Worm (Caenorhabditis elegans) whole organism, midembryonic: ENCODE results near the gene F43C11.16.

Experiments used
- T22C8.4 ChIP-seq: fragments of 200-800 bp; sonication (Bioruptor generic); IDR thresholded peaks from 2 replicates; pipeline ENCODE4 v1.3.6; 2022; ENCODE audit warnings: missing genetic modification characterization, missing compliant biosample characterization
- cog-1 ChIP-seq: sonication (generic microtip); optimal IDR thresholded peaks from 2 replicates; lab custom pipeline; 2016; ENCODE audit warnings: missing genetic modification characterization, missing compliant biosample characterization
- flt-1 ChIP-seq: fragments of 200-800 bp; sonication (Bioruptor generic); IDR thresholded peaks from 2 replicates; pipeline ENCODE4 v1.3.6; 2022; ENCODE audit warnings: missing genetic modification characterization, missing compliant biosample characterization
- klf-2 ChIP-seq: fragments of 200-800 bp; sonication (Bioruptor generic); conservative IDR thresholded peaks from 2 replicates; pipeline ENCODE4 v1.3.6; 2022; ENCODE audit warnings: missing genetic modification reagents, missing genetic modification characterization, missing compliant biosample characterization
- med-1 ChIP-seq: sonication (generic microtip); optimal IDR thresholded peaks from 2 replicates; lab custom pipeline; 2017; ENCODE audit warnings: missing genetic modification characterization, mild to moderate bottlenecking, missing compliant biosample characterization, antibody characterized with exemption, missing genetic modification reagents; ENCODE audit not compliant: insufficient read depth
- ref-1 ChIP-seq: fragments of 200-800 bp; sonication (Bioruptor generic); conservative IDR thresholded peaks from 2 replicates; pipeline ENCODE4 v1.3.6; 2022; ENCODE audit warnings: missing genetic modification reagents, missing genetic modification characterization, missing compliant biosample characterization
- tab-1 ChIP-seq: fragments of 200-800 bp; sonication (Bioruptor generic); IDR thresholded peaks from 2 replicates; pipeline ENCODE4 v1.3.6; 2022; ENCODE audit warnings: missing genetic modification characterization, missing compliant biosample characterization
- ztf-23 ChIP-seq: fragments of 200-800 bp; sonication (Bioruptor generic); IDR thresholded peaks from 2 replicates; pipeline ENCODE4 v1.3.6; 2022; ENCODE audit warnings: missing genetic modification reagents, missing genetic modification characterization, missing compliant biosample characterization
- ztf-29 ChIP-seq: fragments of 200-800 bp; sonication (Bioruptor generic); IDR thresholded peaks from 2 replicates; pipeline ENCODE4 v1.3.6; 2022; ENCODE audit warnings: missing genetic modification reagents, missing genetic modification characterization, missing compliant biosample characterization

F43C11.16 gene

DNA sequence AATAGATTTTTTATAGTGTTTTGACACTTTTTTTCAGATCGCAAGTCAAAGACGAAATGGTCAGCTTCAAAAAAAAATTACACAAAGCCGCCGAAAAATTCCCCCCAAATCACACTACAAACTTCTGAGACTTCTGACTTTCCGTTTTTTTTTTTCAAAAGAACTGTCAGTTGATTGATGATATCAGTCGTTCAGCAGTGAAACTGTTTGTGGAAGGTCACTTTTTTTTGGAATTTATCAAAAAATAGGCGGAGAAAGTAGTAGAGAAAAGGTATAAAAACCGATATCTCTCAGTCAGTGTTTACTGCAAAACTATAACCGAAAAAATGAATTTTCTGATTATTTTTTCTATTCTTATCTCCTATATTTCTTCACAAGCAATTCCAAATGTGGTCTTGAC, 6.9 kb downstream of the F43C11.16 start, which contains the start of gene F43C11.3:
Gene F43C11.3, plus strand, starts transcription at position 301 of the 400 bp plus-strand sequence.
- TF ChIP-seq ztf-29: no peak
- TF ChIP-seq cog-1 (tag; lab: Kevin White, UChicago): no peak
- TF ChIP-seq tab-1 (GFP tag; lab: Robert Waterston, UW): no peak
- no peak for TF ChIP-seq klf-2 (GFP tag; lab: Robert Waterston, UW)
- no peak for TF ChIP-seq flt-1 (GFP tag; lab: Robert Waterston, UW)
- no peak for TF ChIP-seq med-1 (GFP tag; lab: Kevin White, UChicago)
- TF ChIP-seq ref-1: no peak
- no peak for TF ChIP-seq ztf-23 (GFP tag; lab: Robert Waterston, UW)
- TF ChIP-seq T22C8.4 (GFP tag; lab: Robert Waterston, UW): no peak

DNA sequence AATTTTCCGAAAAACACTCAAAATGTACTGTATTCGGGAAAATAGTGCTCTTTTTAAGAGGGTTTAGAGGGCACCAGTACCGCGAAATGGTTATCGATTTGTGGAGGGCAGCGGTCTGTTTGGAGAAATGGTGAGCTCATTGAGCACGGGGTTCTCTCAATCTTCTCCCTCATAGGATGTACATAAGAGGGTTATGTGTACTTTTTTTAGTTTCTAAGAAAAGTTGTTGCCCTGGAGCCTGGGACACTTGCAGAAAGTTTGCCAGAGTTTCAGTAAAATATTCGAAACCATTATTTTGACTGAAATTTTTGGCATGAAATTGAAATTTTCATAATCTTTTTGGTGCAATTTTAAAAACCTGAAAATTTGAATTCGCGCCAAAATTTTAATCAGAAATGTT, 7.3 kb downstream of the F43C11.16 start, which contains the start of gene F43C11.10:
Gene F43C11.10, minus strand, starts transcription at position 101 of the 400 bp plus-strand sequence.
- TF ChIP-seq med-1 (GFP tag; lab: Kevin White, UChicago) (no peak), tab-1 (GFP tag; lab: Robert Waterston, UW) (no peak), ztf-23 (GFP tag; lab: Robert Waterston, UW) (no peak), cog-1 (tag; lab: Kevin White, UChicago) (no peak), klf-2 (GFP tag; lab: Robert Waterston, UW) (no peak)

DNA sequence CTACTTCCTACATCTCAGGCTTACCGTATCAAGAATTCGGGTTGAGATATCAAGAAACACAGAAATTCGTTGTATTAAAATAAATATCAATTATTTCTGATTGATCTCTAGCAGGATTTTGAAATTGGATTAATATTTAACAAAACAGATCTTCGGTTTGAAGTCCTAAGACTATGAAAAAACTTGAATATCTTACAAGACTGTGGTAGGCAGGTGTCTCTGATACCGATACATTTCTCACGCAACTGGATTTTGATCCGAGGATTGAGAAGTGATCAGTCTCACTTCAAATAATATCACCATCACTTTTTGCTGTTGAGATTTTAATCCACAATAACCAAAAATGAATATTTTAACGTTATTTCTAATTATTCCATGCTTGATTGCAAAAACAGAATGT, 13.2 kb downstream of the F43C11.16 start, which contains the start of gene F43C11.4:
Gene F43C11.4, plus strand, starts transcription at position 301 of the 400 bp plus-strand sequence.
- TF ChIP-seq ref-1 (no peak), med-1 (GFP tag; lab: Kevin White, UChicago) (no peak), ztf-23 (GFP tag; lab: Robert Waterston, UW) (no peak), flt-1 (GFP tag; lab: Robert Waterston, UW) (no peak), ztf-29 (no peak), cog-1 (tag; lab: Kevin White, UChicago) (no peak), T22C8.4 (GFP tag; lab: Robert Waterston, UW) (no peak), klf-2 (GFP tag; lab: Robert Waterston, UW) (no peak), tab-1 (GFP tag; lab: Robert Waterston, UW) (no peak)

DNA sequence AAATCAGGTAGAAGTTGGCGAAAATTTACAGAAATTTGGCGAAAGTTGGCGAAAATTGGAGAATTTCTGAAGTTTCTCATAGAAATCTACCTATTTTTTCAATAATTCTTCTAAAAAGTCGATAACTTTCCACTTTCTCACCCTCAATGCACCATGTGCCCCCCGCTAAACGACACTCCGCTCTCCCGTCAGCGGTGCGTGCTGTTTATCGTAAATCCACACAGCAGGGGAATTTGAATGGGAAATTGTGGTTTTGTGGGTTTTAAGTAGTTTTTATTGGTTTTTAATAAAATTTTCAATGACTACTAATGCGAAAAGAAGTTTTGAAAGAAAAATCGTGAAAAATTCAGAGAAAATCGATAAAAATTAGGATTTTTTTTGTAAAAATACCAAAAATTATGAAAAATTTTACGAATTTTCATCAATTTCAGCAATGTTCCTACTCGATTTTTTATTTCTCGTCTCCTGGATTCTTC, 17.8 kb downstream of the F43C11.16 start, which contains the start of gene F43C11.6:
Gene F43C11.6, plus strand, starts transcription at position 426 of the 476 bp plus-strand sequence.
- TF ChIP-seq flt-1 (GFP tag; lab: Robert Waterston, UW) (no peak), med-1 (GFP tag; lab: Kevin White, UChicago) (no peak)

DNA sequence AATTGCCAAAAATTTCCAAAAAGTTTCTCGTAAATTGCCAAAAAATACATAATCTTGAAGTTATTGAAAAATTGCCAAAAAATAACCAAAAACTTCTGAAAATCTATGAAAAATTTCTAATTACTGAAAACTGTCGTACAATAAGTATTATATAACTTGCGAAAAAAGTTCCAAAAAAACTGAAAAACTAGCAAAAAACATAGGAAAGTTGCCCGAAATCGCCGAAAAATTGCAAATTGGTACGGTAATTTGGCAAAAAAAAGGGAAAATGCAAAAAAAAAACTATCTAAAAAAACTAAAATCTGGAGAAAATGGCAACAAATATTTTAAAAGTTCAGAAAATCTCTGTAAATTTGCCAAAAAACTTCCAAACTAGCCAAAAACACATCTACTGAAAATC, 18.4 kb downstream of the F43C11.16 start, which contains the start of gene enri-1:
Gene enri-1, minus strand, starts transcription at position 101 of the 400 bp plus-strand sequence.
- TF ChIP-seq klf-2 (GFP tag; lab: Robert Waterston, UW) (no peak), ztf-23 (GFP tag; lab: Robert Waterston, UW) (no peak), flt-1 (GFP tag; lab: Robert Waterston, UW) (no peak), T22C8.4 (GFP tag; lab: Robert Waterston, UW) (no peak), ref-1 (no peak)

DNA sequence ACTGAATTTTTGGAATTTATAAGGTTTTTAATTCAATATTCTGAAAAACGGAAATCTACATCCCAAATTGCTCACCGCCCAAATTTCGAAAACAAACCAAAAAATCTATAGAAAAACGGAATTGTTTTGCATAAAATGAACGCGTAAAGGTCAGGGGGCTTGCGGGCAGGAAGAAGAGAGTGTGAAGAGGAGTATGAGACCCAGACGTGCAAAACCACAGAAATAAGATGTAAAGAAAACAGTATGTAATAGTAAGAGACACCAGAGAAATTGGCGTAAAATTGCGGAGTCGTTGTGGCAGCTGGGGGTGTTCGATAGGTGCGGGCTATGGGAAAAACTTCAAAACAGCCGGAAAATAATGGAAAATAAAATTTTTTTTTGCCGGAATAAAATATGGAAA, 18.9 kb downstream of the F43C11.16 start:
- no peak for TF ChIP-seq med-1 (GFP tag; lab: Kevin White, UChicago)
- no peak for TF ChIP-seq ztf-23 (GFP tag; lab: Robert Waterston, UW)
- TF ChIP-seq ztf-29: no peak
- no peak for TF ChIP-seq flt-1 (GFP tag; lab: Robert Waterston, UW)
- no peak for TF ChIP-seq T22C8.4 (GFP tag; lab: Robert Waterston, UW)
- TF ChIP-seq cog-1 (tag; lab: Kevin White, UChicago): no peak
- no peak for TF ChIP-seq ref-1
- no peak for TF ChIP-seq klf-2 (GFP tag; lab: Robert Waterston, UW)
- no peak for TF ChIP-seq tab-1 (GFP tag; lab: Robert Waterston, UW)

DNA sequence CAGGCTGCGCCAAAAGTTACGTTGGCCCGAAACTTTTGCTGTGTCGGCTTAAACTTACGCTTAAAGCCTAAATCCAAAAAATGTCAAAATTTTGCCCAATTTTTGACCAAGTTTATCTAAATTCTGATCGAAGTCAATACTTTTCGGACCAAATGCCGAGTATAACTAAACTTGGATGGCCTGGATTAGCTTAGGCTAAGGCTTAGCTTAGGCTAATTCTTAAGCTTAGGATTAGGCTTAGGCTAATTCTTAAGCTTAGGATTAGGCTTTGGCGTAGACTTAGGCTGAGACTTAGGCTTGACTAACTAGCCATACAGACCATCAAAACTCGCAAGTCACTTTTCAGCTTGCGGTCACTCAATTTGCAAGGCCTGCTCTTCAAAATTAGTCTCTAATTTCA, 23.7 kb downstream of the F43C11.16 start:
- TF ChIP-seq med-1 (GFP tag; lab: Kevin White, UChicago) (no peak), tab-1 (GFP tag; lab: Robert Waterston, UW) (no peak), ref-1 (no peak), flt-1 (GFP tag; lab: Robert Waterston, UW) (no peak), ztf-23 (GFP tag; lab: Robert Waterston, UW) (no peak), klf-2 (GFP tag; lab: Robert Waterston, UW) (no peak), cog-1 (tag; lab: Kevin White, UChicago) (no peak), ztf-29 (no peak), T22C8.4 (GFP tag; lab: Robert Waterston, UW) (no peak)

DNA sequence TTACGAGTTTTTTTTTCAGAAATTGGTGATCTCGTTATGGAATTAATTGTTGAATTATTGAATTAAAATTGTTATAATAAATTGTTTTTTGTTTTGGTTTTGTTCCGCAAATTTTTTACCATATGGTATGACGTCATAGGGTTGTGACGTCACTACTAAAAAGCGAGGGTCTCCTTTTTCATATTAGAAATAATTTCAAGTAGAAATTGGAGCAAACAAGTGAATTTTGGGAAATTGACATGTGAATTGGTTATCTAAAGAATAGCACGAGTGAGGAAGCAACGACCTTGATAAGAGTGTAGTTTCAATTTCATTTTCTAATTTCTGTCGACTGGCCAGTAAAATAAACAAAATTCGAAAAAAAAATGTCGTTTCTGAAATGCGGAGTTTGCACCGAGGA, 24.3 kb downstream of the F43C11.16 start, which contains the start of gene F43C11.7:
Gene F43C11.7, plus strand, starts transcription at position 326 of the 400 bp plus-strand sequence.
- no peak for TF ChIP-seq flt-1 (GFP tag; lab: Robert Waterston, UW)
- TF ChIP-seq ref-1: no peak
- no peak for TF ChIP-seq cog-1 (tag; lab: Kevin White, UChicago)
- TF ChIP-seq ztf-23 (GFP tag; lab: Robert Waterston, UW): no peak
- TF ChIP-seq med-1 (GFP tag; lab: Kevin White, UChicago): no peak
- no peak for TF ChIP-seq tab-1 (GFP tag; lab: Robert Waterston, UW)
- TF ChIP-seq klf-2 (GFP tag; lab: Robert Waterston, UW): no peak
- TF ChIP-seq ztf-29: no peak
- no peak for TF ChIP-seq T22C8.4 (GFP tag; lab: Robert Waterston, UW)

DNA sequence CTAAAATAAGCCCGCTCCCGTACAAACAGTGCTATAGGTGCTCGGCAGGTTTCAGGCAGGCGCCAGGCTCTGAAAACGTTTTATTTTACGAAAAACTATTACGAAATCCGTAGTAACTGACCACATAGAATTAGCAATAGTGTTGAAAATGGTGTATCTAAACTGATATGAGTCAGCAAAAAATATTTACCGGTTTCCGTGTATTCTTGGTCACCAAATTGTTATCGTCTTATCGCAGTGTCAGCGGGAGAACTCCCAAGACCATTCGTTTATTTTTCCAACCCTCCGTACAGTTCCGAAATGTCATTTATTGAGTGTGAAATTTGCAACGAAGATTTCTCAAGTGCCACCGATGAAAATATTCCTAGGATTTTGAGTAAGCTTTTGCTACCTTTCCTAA, 27.6 kb downstream of the F43C11.16 start, which contains the start of gene F43C11.8:
Gene F43C11.8, plus strand, starts transcription at position 301 of the 400 bp plus-strand sequence.
- TF ChIP-seq med-1 (GFP tag; lab: Kevin White, UChicago): no peak
- no peak for TF ChIP-seq T22C8.4 (GFP tag; lab: Robert Waterston, UW)
- no peak for TF ChIP-seq klf-2 (GFP tag; lab: Robert Waterston, UW)
- no peak for TF ChIP-seq ztf-29
- no peak for TF ChIP-seq flt-1 (GFP tag; lab: Robert Waterston, UW)
- no peak for TF ChIP-seq cog-1 (tag; lab: Kevin White, UChicago)
- no peak for TF ChIP-seq tab-1 (GFP tag; lab: Robert Waterston, UW)
- no peak for TF ChIP-seq ztf-23 (GFP tag; lab: Robert Waterston, UW)
- TF ChIP-seq ref-1: no peak
